Worm (Caenorhabditis elegans) whole organism, L1 larva: ENCODE measurements around the gene F20E11.18.

Experiments
- ama-1 ChIP-seq: fragments of 150-350 bp; optimal IDR thresholded peaks from 2 replicates; lab custom pipeline; 2014
- hlh-17 ChIP-seq: fragments of 200-800 bp; sonication (Bioruptor generic); optimal IDR thresholded peaks from 2 replicates; lab custom pipeline; 2018; ENCODE audit warnings: missing genetic modification characterization, mild to moderate bottlenecking, missing compliant biosample characterization, moderate library complexity, borderline replicate concordance
- nhr-237 ChIP-seq: fragments of 150-350 bp; optimal IDR thresholded peaks from 2 replicates; lab custom pipeline; 2014; ENCODE audit warnings: missing biosample characterization, missing genetic modification characterization
- nhr-47 ChIP-seq: sonication (generic microtip); optimal IDR thresholded peaks from 2 replicates; lab custom pipeline; 2016; ENCODE audit warnings: mild to moderate bottlenecking, missing genetic modification characterization, moderate library complexity, missing compliant biosample characterization

- TF ChIP-seq nhr-47 (tag; lab: Kevin White, UChicago), result no peak
- TF ChIP-seq ama-1 (lab: Kevin White, UChicago), result no peak
- no peak for TF ChIP-seq hlh-17
- no peak for TF ChIP-seq nhr-237 (tag; lab: Kevin White, UChicago)
Observed at ce11 chrV:17438317-17438716, 1.9 kb upstream of the F20E11.18 start, which contains the start of gene srsx-2.
